Fruit fly (Drosophila melanogaster) whole organism, embryonic: Measurements from ENCODE around the gene Dmtn.
A peak's percentile ranks its signal among the peaks of the same experiment; 100 is the strongest.

Experiments
- CG10462 ChIP-seq: fragments of 200-800 bp; sonication (Bioruptor generic); optimal IDR thresholded peaks from 2 replicates; lab custom pipeline; 2016; ENCODE audit warnings: missing biosample characterization, missing genetic modification characterization
- CG10654 ChIP-seq: fragments of 200-800 bp; sonication (Bioruptor generic); optimal IDR thresholded peaks from 2 replicates; lab custom pipeline; 2016; ENCODE audit warnings: missing biosample characterization, missing genetic modification characterization
- CG10959 ChIP-seq: fragments of 200-800 bp; sonication (Bioruptor generic); IDR thresholded peaks from 2 replicates; pipeline ENCODE4 v1.3.6; 2022; ENCODE audit warnings: missing biosample characterization, missing genetic modification characterization
- CG11247 ChIP-seq: fragments of 200-800 bp; sonication (Bioruptor generic); IDR thresholded peaks from 2 replicates; pipeline ENCODE4 v1.3.6; 2022; ENCODE audit warnings: missing biosample characterization, missing genetic modification characterization
- CG13424 ChIP-seq: fragments of 200-800 bp; sonication (Bioruptor generic); optimal IDR thresholded peaks from 2 replicates; lab custom pipeline; 2019; ENCODE audit warnings: missing biosample characterization, mild to moderate bottlenecking, missing genetic modification characterization, moderate library complexity
- CG13775 ChIP-seq: fragments of 200-800 bp; sonication (Bioruptor generic); optimal IDR thresholded peaks from 3 replicates; lab custom pipeline; 2017; ENCODE audit warnings: missing biosample characterization, mild to moderate bottlenecking, missing genetic modification characterization
- CG15601 ChIP-seq: fragments of 200-800 bp; sonication (Bioruptor generic); optimal IDR thresholded peaks from 3 replicates; lab custom pipeline; 2019; ENCODE audit warnings: missing biosample characterization, mild to moderate bottlenecking, missing genetic modification characterization, moderate library complexity
- CG17361 ChIP-seq: fragments of 200-800 bp; sonication (Bioruptor generic); IDR thresholded peaks from 3 replicates; pipeline ENCODE4 v1.3.6; 2022; ENCODE audit warnings: missing biosample characterization, missing genetic modification characterization
- CG2875 ChIP-seq: fragments of 200-800 bp; sonication (Bioruptor generic); optimal IDR thresholded peaks from 2 replicates; lab custom pipeline; 2017; ENCODE audit warnings: missing biosample characterization, mild to moderate bottlenecking, missing genetic modification characterization, missing genetic modification reagents
- CG32767 ChIP-seq: fragments of 200-800 bp; sonication (Bioruptor generic); IDR thresholded peaks from 2 replicates; pipeline ENCODE4 v1.3.6; 2022; ENCODE audit warnings: missing biosample characterization, missing genetic modification characterization
- CG3838 ChIP-seq: fragments of 200-800 bp; sonication (Bioruptor generic); optimal IDR thresholded peaks from 3 replicates; lab custom pipeline; 2016; ENCODE audit warnings: missing biosample characterization, missing genetic modification characterization
- CG43689 ChIP-seq: fragments of 200-800 bp; sonication (Bioruptor generic); IDR thresholded peaks from 2 replicates; pipeline ENCODE4 v1.3.6; 2022; ENCODE audit warnings: missing biosample characterization, missing genetic modification characterization
- CG4707 ChIP-seq: fragments of 200-800 bp; sonication (Bioruptor generic); optimal IDR thresholded peaks from 2 replicates; lab custom pipeline; 2018; ENCODE audit warnings: missing biosample characterization, mild to moderate bottlenecking, missing genetic modification characterization, moderate library complexity
- CG4730 ChIP-seq: fragments of 200-800 bp; sonication (Bioruptor generic); IDR thresholded peaks from 2 replicates; pipeline ENCODE4 v1.3.6; 2022; ENCODE audit warnings: missing biosample characterization, missing genetic modification characterization
- CG5180 ChIP-seq: fragments of 200-800 bp; sonication (Bioruptor generic); optimal IDR thresholded peaks from 3 replicates; lab custom pipeline; 2017; ENCODE audit warnings: missing biosample characterization, missing genetic modification characterization, mild to moderate bottlenecking, moderate library complexity, missing genetic modification reagents
- CG5245 ChIP-seq: fragments of 200-800 bp; sonication (Bioruptor generic); optimal IDR thresholded peaks from 3 replicates; lab custom pipeline; 2016; ENCODE audit warnings: missing biosample characterization, missing genetic modification characterization
- CG6683 ChIP-seq: fragments of 200-800 bp; sonication (Bioruptor generic); optimal IDR thresholded peaks from 2 replicates; lab custom pipeline; 2017; ENCODE audit warnings: missing biosample characterization, mild to moderate bottlenecking, missing genetic modification characterization, missing genetic modification reagents
- E2f1 ChIP-seq: fragments of 200-800 bp; sonication (Bioruptor generic); IDR thresholded peaks from 2 replicates; pipeline ENCODE4 v1.3.6; 2022; ENCODE audit warnings: missing biosample characterization, missing genetic modification characterization
- Fer3 ChIP-seq: fragments of 200-800 bp; sonication (Bioruptor generic); optimal IDR thresholded peaks from 2 replicates; lab custom pipeline; 2018; ENCODE audit warnings: missing biosample characterization, mild to moderate bottlenecking, missing genetic modification characterization, moderate library complexity
- H2.0 ChIP-seq: fragments of 200-800 bp; sonication (Bioruptor generic); IDR thresholded peaks from 2 replicates; pipeline ENCODE4 v1.3.6; 2022; ENCODE audit warnings: missing biosample characterization, missing genetic modification characterization
- HmgD ChIP-seq: fragments of 200-800 bp; sonication (Bioruptor generic); optimal IDR thresholded peaks from 3 replicates; lab custom pipeline; 2016; ENCODE audit warnings: missing biosample characterization, missing genetic modification characterization
- Hr78 ChIP-seq, 2 experiments: fragments of 200-800 bp in 1 of 2; fragments of >200 bp in 1 of 2; sonication (Bioruptor generic) in 1 of 2; optimal IDR thresholded peaks; 2 replicates each; lab custom pipeline; 2017 to 2019; ENCODE audit warnings: missing biosample characterization in 2 of 2, missing genetic modification characterization in 2 of 2, mild to moderate bottlenecking in 1 of 2, moderate library complexity in 1 of 2
- Kr ChIP-seq: fragments of 200-800 bp; sonication (Bioruptor generic); optimal IDR thresholded peaks from 2 replicates; lab custom pipeline; 2017; ENCODE audit warnings: missing biosample characterization, mild to moderate bottlenecking, missing genetic modification characterization
- NFAT ChIP-seq: fragments of 200-800 bp; sonication (Bioruptor generic); IDR thresholded peaks from 2 replicates; pipeline ENCODE4 v1.3.6; 2022; ENCODE audit warnings: missing biosample characterization, missing genetic modification characterization
- Nf-YA ChIP-seq: fragments of 200-800 bp; sonication (Bioruptor generic); IDR thresholded peaks from 2 replicates; pipeline ENCODE4 v1.3.6; 2022; ENCODE audit warnings: missing biosample characterization, missing genetic modification characterization
- Nf-YB ChIP-seq: fragments of 200-800 bp; sonication (Bioruptor generic); optimal IDR thresholded peaks from 3 replicates; lab custom pipeline; 2019; ENCODE audit warnings: missing biosample characterization, mild to moderate bottlenecking, missing genetic modification characterization, moderate library complexity
- Optix ChIP-seq: fragments of 200-800 bp; sonication (Bioruptor generic); IDR thresholded peaks from 3 replicates; pipeline ENCODE4 v1.3.6; 2022; ENCODE audit warnings: missing biosample characterization, missing genetic modification characterization
- Rfx ChIP-seq: fragments of 200-800 bp; sonication (Bioruptor generic); IDR thresholded peaks from 2 replicates; pipeline ENCODE4 v1.3.6; 2022; ENCODE audit warnings: missing biosample characterization, missing genetic modification characterization
- YL-1 ChIP-seq: fragments of 200-800 bp; sonication (Bioruptor generic); optimal IDR thresholded peaks from 3 replicates; lab custom pipeline; 2017; ENCODE audit warnings: missing biosample characterization, mild to moderate bottlenecking, missing genetic modification characterization
- abd-A ChIP-seq: fragments of 200-800 bp; sonication (Bioruptor generic); optimal IDR thresholded peaks from 3 replicates; lab custom pipeline; 2019; ENCODE audit warnings: missing biosample characterization, mild to moderate bottlenecking, missing genetic modification characterization, moderate library complexity
- al ChIP-seq: fragments of 200-800 bp; sonication (Bioruptor generic); IDR thresholded peaks from 2 replicates; pipeline ENCODE4 v1.3.6; 2022; ENCODE audit warnings: missing biosample characterization, missing genetic modification characterization
- ase ChIP-seq: fragments of 200-800 bp; sonication (Bioruptor generic); IDR thresholded peaks from 3 replicates; pipeline ENCODE4 v1.3.6; 2022; ENCODE audit warnings: missing biosample characterization, missing genetic modification characterization
- ato ChIP-seq: fragments of 200-800 bp; sonication (Bioruptor generic); IDR thresholded peaks from 2 replicates; pipeline ENCODE4 v1.3.6; 2022; ENCODE audit warnings: missing biosample characterization, missing genetic modification characterization; ENCODE audit not compliant: partially characterized antibody
- az2 ChIP-seq: fragments of 200-800 bp; sonication (Bioruptor generic); optimal IDR thresholded peaks from 3 replicates; lab custom pipeline; 2016; ENCODE audit warnings: missing biosample characterization, missing genetic modification characterization
- bab2 ChIP-seq: fragments of 200-800 bp; sonication (Bioruptor generic); optimal IDR thresholded peaks from 2 replicates; lab custom pipeline; 2016; ENCODE audit warnings: missing biosample characterization, missing genetic modification characterization
- chif ChIP-seq, 2 experiments: fragments of 200-800 bp; sonication (Bioruptor generic); optimal IDR thresholded peaks; 3 replicates each; lab custom pipeline; 2016; ENCODE audit warnings: missing biosample characterization in 2 of 2, missing genetic modification characterization in 2 of 2
- corto ChIP-seq: fragments of 200-800 bp; sonication (Bioruptor generic); optimal IDR thresholded peaks from 2 replicates; lab custom pipeline; 2016; ENCODE audit warnings: missing biosample characterization, mild to moderate bottlenecking, missing genetic modification characterization, moderate library complexity
- crc ChIP-seq: fragments of 200-800 bp; sonication (Bioruptor generic); optimal IDR thresholded peaks from 2 replicates; lab custom pipeline; 2016; ENCODE audit warnings: missing biosample characterization, missing genetic modification characterization
- ham ChIP-seq: fragments of 200-800 bp; sonication (Bioruptor generic); IDR thresholded peaks from 2 replicates; pipeline ENCODE4 v1.3.6; 2022; ENCODE audit warnings: missing biosample characterization, missing genetic modification characterization
- insv ChIP-seq, 2 experiments: fragments of 200-800 bp; sonication (Bioruptor generic); optimal IDR thresholded peaks; 3 replicates each; lab custom pipeline; 2016 to 2018; ENCODE audit warnings: missing biosample characterization in 2 of 2, missing genetic modification characterization in 2 of 2
- jigr1 ChIP-seq: fragments of 200-800 bp; sonication (Bioruptor generic); IDR thresholded peaks from 3 replicates; pipeline ENCODE4 v1.3.6; 2022; ENCODE audit warnings: missing biosample characterization, missing genetic modification characterization
- kni ChIP-seq: fragments of 200-800 bp; sonication (Bioruptor generic); optimal IDR thresholded peaks from 3 replicates; lab custom pipeline; 2017; ENCODE audit warnings: mild to moderate bottlenecking, missing biosample characterization, missing genetic modification reagents, missing genetic modification characterization
- knrl ChIP-seq: fragments of 200-800 bp; sonication (Bioruptor generic); IDR thresholded peaks from 3 replicates; pipeline ENCODE4 v1.3.6; 2022; ENCODE audit warnings: missing biosample characterization, missing genetic modification characterization; ENCODE audit not compliant: partially characterized antibody
- lab ChIP-seq: fragments of 200-800 bp; sonication (Bioruptor generic); optimal IDR thresholded peaks from 3 replicates; lab custom pipeline; 2017; ENCODE audit warnings: missing biosample characterization, missing genetic modification characterization, mild to moderate bottlenecking, moderate library complexity, missing genetic modification reagents
- pros ChIP-seq: fragments of 200-800 bp; sonication (Bioruptor generic); optimal IDR thresholded peaks from 3 replicates; lab custom pipeline; 2019; ENCODE audit warnings: missing biosample characterization, mild to moderate bottlenecking, missing genetic modification characterization, moderate library complexity
- run ChIP-seq: fragments of 200-800 bp; sonication (Bioruptor generic); optimal IDR thresholded peaks from 3 replicates; lab custom pipeline; 2018; ENCODE audit warnings: missing biosample characterization, mild to moderate bottlenecking, missing genetic modification characterization
- sima ChIP-seq: fragments of 200-800 bp; sonication (Bioruptor generic); optimal IDR thresholded peaks from 2 replicates; lab custom pipeline; 2016; ENCODE audit warnings: missing biosample characterization, missing genetic modification characterization
- ssp ChIP-seq: fragments of 200-800 bp; sonication (Bioruptor generic); IDR thresholded peaks from 2 replicates; pipeline ENCODE4 v1.3.6; 2022; ENCODE audit warnings: missing biosample characterization, missing genetic modification characterization
- tap ChIP-seq: fragments of 200-800 bp; optimal IDR thresholded peaks from 3 replicates; lab custom pipeline; 2019; ENCODE audit warnings: missing biosample characterization, mild to moderate bottlenecking, missing genetic modification characterization, moderate library complexity
- yki ChIP-seq: fragments of >200 bp; optimal IDR thresholded peaks from 3 replicates; lab custom pipeline; 2018
- zfh1 ChIP-seq: fragments of 200-800 bp; sonication (Bioruptor generic); IDR thresholded peaks from 3 replicates; pipeline ENCODE4 v1.3.6; 2022; ENCODE audit warnings: missing biosample characterization, missing genetic modification characterization

Gene Dmtn

DNA sequence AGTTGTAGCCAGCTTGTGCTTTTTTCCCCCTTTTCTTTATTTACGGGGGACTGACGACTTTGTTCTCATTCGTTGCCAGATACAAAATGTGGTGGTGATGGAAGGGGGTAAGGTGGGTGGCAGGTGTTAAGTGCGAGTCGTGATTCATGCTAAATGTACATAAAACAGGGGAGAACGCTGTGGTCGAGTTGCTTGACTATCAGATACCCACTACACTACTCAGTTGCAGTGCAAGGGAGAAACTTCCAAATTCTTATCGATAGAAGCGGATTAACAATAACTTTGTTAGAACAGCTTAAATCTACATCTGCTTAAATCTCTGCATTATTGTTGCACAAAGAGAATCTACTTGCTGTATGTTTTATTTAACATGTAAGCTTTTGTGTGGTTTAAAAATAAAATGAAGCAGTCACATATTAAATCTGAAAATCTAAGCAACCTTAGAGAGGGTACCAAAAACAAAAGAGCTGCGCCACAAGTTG, 8.0 kb downstream of the Dmtn start (continued):
- no peak for TF ChIP-seq ase
- no peak for TF ChIP-seq YL-1 (GFP tag; lab: Kevin White, UChicago)
- no peak for TF ChIP-seq CG10959 (GFP tag; lab: Robert Waterston, UW)
- peak; percentile 27; the same call in 1 of the 2 replicates for TF ChIP-seq al (GFP tag; lab: Robert Waterston, UW)
- TF ChIP-seq Hr78 (GFP tag; optimal IDR thresholded peaks at IDR 0.05; lab: Kevin White, UChicago), result no peak
- no peak for TF ChIP-seq run (tag; lab: Kevin White, UChicago)
- no peak for TF ChIP-seq chif (GFP tag; optimal IDR thresholded peaks at IDR 0.05; lab: Kevin White, UChicago)
- no peak for TF ChIP-seq Nf-YB (GFP tag; lab: Kevin White, UChicago)
- no peak for TF ChIP-seq corto
- no peak for TF ChIP-seq ham
- TF ChIP-seq lab (GFP tag; lab: Kevin White, UChicago), result peak; percentile 27
- TF ChIP-seq az2 (GFP tag; lab: Kevin White, UChicago), result no peak
- no peak for TF ChIP-seq CG43689
- no peak for TF ChIP-seq H2.0 (GFP tag; lab: Robert Waterston, UW)
- TF ChIP-seq insv (GFP tag; optimal IDR thresholded peaks at IDR 0.05; lab: Kevin White, UChicago), result no peak
- no peak for TF ChIP-seq ato (GFP tag; lab: Robert Waterston, UW)
- no peak for TF ChIP-seq NFAT (GFP tag; lab: Robert Waterston, UW)
- TF ChIP-seq Fer3 (tag; lab: Kevin White, UChicago), result peak; percentile 27
- peak; percentile 12 for TF ChIP-seq tap (tag; lab: Kevin White, UChicago)
- no peak for TF ChIP-seq Optix (GFP tag; lab: Robert Waterston, UW)
- TF ChIP-seq CG5245 (GFP tag; lab: Kevin White, UChicago), result no peak
- peak; percentile 36; the same call in 1 of the 3 replicates for TF ChIP-seq CG17361 (GFP tag; lab: Robert Waterston, UW)
- peak; percentile 15 for TF ChIP-seq CG13775 (GFP tag; lab: Kevin White, UChicago)
- TF ChIP-seq E2f1 (GFP tag; lab: Robert Waterston, UW), result no peak
- no peak for TF ChIP-seq abd-A (tag; lab: Kevin White, UChicago)
- TF ChIP-seq kni, result no peak
- TF ChIP-seq jigr1 (GFP tag; lab: Robert Waterston, UW), result no peak
- peak; percentile 40 for TF ChIP-seq CG13424 (tag; lab: Kevin White, UChicago)
- no peak for TF ChIP-seq Kr (GFP tag; lab: Kevin White, UChicago)
- no peak for TF ChIP-seq zfh1 (GFP tag; lab: Robert Waterston, UW)
- no peak for TF ChIP-seq Nf-YA (GFP tag; lab: Robert Waterston, UW)
- no peak for TF ChIP-seq CG4730 (GFP tag; lab: Robert Waterston, UW)
- TF ChIP-seq CG11247 (GFP tag; lab: Robert Waterston, UW), result no peak
- no peak for TF ChIP-seq knrl (GFP tag; lab: Robert Waterston, UW)
- TF ChIP-seq CG6683 (GFP tag; lab: Kevin White, UChicago), result no peak
- no peak for TF ChIP-seq yki (lab: Kevin White, UChicago)
- no peak for TF ChIP-seq sima (GFP tag; lab: Kevin White, UChicago)
- no peak for TF ChIP-seq CG10654 (GFP tag; lab: Kevin White, UChicago)
- 0 out of 2 replicates have a peak, but pooled peaks have one; percentile 23 for TF ChIP-seq Rfx (GFP tag; lab: Robert Waterston, UW)
- no peak for TF ChIP-seq CG15601 (tag; lab: Kevin White, UChicago)
- no peak for TF ChIP-seq CG3838
- TF ChIP-seq CG5180 (GFP tag; lab: Kevin White, UChicago), result no peak
- TF ChIP-seq ssp (GFP tag; lab: Robert Waterston, UW), result peak; percentile 28; the same call in 1 of the 2 replicates
- no peak for TF ChIP-seq CG32767
- TF ChIP-seq crc (GFP tag; lab: Kevin White, UChicago), result no peak
- no peak for TF ChIP-seq CG10462 (GFP tag; lab: Kevin White, UChicago)
- TF ChIP-seq pros (GFP tag; lab: Kevin White, UChicago), result no peak
- no peak for TF ChIP-seq CG4707
- no peak for TF ChIP-seq bab2 (GFP tag; lab: Kevin White, UChicago)
- TF ChIP-seq CG2875 (GFP tag; lab: Kevin White, UChicago), result no peak
- TF ChIP-seq HmgD (GFP tag; lab: Kevin White, UChicago), result no peak
